Fruit fly (Drosophila melanogaster): ENCODE measurements around the gene Neos.

Neos gene

dm6 chr3L:7249167-7249566, 7.7 kb downstream of the Neos start, which contains the start of gene Cdc27 (continued):
- 0 out of 2 replicates have a peak, but pooled peaks have one; percentile 12 for TF ChIP-seq CG15336 (GFP tag; IDR thresholded peaks at IDR 0.05)
- TF ChIP-seq acj6 (GFP tag; optimal IDR thresholded peaks at IDR 0.05), result no peak
- peak; percentile 41 for TF ChIP-seq CG3032 (tag; optimal IDR thresholded peaks at IDR 0.05)
- no peak for TF ChIP-seq eg (GFP tag; IDR thresholded peaks at IDR 0.05)
- peak; percentile 15 for TF ChIP-seq fkh (GFP tag; optimal IDR thresholded peaks at IDR 0.05)
- TF ChIP-seq net (GFP tag; optimal IDR thresholded peaks at IDR 0.05), result no peak
- peak; percentile 29 for TF ChIP-seq cyc (GFP tag; optimal IDR thresholded peaks at IDR 0.05)
- TF ChIP-seq Hr38 (GFP tag; optimal IDR thresholded peaks at IDR 0.05), result no peak
- no peak for TF ChIP-seq svp (GFP tag)
- no peak for TF ChIP-seq CG10669 (GFP tag; optimal IDR thresholded peaks at IDR 0.05)
- TF ChIP-seq Blimp-1 (GFP tag; optimal IDR thresholded peaks at IDR 0.05), result no peak
- TF ChIP-seq pdm3 (GFP tag; optimal IDR thresholded peaks at IDR 0.05), result peak; percentile 12
- TF ChIP-seq Gug (GFP tag; IDR thresholded peaks at IDR 0.05), result no peak

DNA sequence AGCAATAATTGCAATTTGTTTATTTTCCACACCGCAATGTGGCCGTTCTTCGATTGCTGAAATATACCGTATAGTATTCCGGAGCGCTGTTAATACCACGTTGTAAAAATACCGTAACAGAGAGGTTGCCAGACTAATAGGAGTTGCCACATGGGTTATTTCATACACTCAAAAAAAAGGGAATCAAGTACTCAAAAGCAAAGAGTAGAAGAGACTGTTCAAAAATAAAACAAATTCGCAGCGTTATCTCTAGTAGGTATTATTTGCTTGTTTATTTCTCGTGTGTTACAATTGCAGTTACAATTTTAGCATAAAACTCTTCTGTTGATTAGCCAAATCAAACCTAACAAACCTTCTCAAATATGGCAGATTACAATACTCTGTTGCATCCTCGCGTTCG, 9.0 kb downstream of the Neos start, which contains the start of gene MED4:
TSS of gene MED4 (minus strand) at position 59 of the 400 bp plus-strand sequence.
- TF ChIP-seq Blimp-1 (GFP tag; optimal IDR thresholded peaks at IDR 0.05) (no peak), CG8319 (GFP tag; optimal IDR thresholded peaks at IDR 0.05) (no peak), CG10631 (GFP tag; optimal IDR thresholded peaks at IDR 0.05) (peak; percentile 76), Lpt (GFP tag; optimal IDR thresholded peaks at IDR 0.05) (peak; percentile 71), CG11902 (GFP tag; optimal IDR thresholded peaks at IDR 0.05) (peak; percentile 60), CG10669 (GFP tag; optimal IDR thresholded peaks at IDR 0.05) (peak; percentile 66), dsx (GFP tag; optimal IDR thresholded peaks at IDR 0.05; ENCODE audit: poor library complexity, severe bottlenecking) (peak; percentile 69), Hr39 (GFP tag; optimal IDR thresholded peaks at IDR 0.05) (peak; percentile 83), cyc (GFP tag; optimal IDR thresholded peaks at IDR 0.05) (peak; percentile 82), CG15336 (GFP tag; IDR thresholded peaks at IDR 0.05) (peak; percentile 83), fkh (GFP tag; optimal IDR thresholded peaks at IDR 0.05) (peak; percentile 78), esn (GFP tag; optimal IDR thresholded peaks at IDR 0.05) (peak; percentile 83), fd59A (GFP tag; optimal IDR thresholded peaks at IDR 0.05) (peak; percentile 42), Ets96B (tag; optimal IDR thresholded peaks at IDR 0.05) (peak; percentile 65), CG1621 (tag; optimal IDR thresholded peaks at IDR 0.05) (peak; percentile 68), spab (GFP tag; optimal IDR thresholded peaks at IDR 0.05) (no peak), CG8632 (GFP tag; optimal IDR thresholded peaks at IDR 0.05) (peak; percentile 49), CG16779 (tag; optimal IDR thresholded peaks at IDR 0.05) (no peak), Gug (GFP tag; IDR thresholded peaks at IDR 0.05) (peak; percentile 63), net (GFP tag; optimal IDR thresholded peaks at IDR 0.05) (peak; percentile 80), CG6163 (GFP tag; IDR thresholded peaks at IDR 0.05) (peak; percentile 83), Sox15 (GFP tag; optimal IDR thresholded peaks at IDR 0.05) (peak; percentile 72), CG9139 (GFP tag; optimal IDR thresholded peaks at IDR 0.05) (no peak), fd85E (GFP tag; optimal IDR thresholded peaks at IDR 0.05) (no peak), Met (GFP tag; optimal IDR thresholded peaks at IDR 0.05) (peak; percentile 77), CG7368 (GFP tag; optimal IDR thresholded peaks at IDR 0.05) (peak; percentile 75), CG3919 (GFP tag; optimal IDR thresholded peaks at IDR 0.05) (peak; percentile 84), CG6276 (GFP tag; optimal IDR thresholded peaks at IDR 0.05) (no peak), Eip93F (GFP tag; optimal IDR thresholded peaks at IDR 0.05) (no peak), lz (GFP tag; optimal IDR thresholded peaks at IDR 0.05) (peak; percentile 83), dac (GFP tag; optimal IDR thresholded peaks at IDR 0.05) (peak; percentile 74), CG11294 (GFP tag; IDR thresholded peaks at IDR 0.05) (peak; percentile 72), CG32006 (GFP tag; optimal IDR thresholded peaks at IDR 0.05) (peak; percentile 73), eg (GFP tag; IDR thresholded peaks at IDR 0.05) (peak; percentile 91), achi (GFP tag; optimal IDR thresholded peaks at IDR 0.05) (peak; percentile 75), salr (GFP tag; optimal IDR thresholded peaks at IDR 0.05) (peak in 1 of 2 experiments; percentile 51), Hr38 (GFP tag; optimal IDR thresholded peaks at IDR 0.05) (no peak), CG11762 (GFP tag; optimal IDR thresholded peaks at IDR 0.05; ENCODE audit: insufficient read depth) (peak; percentile 68), CG6808 (GFP tag; optimal IDR thresholded peaks at IDR 0.05) (no peak), Eip78C (GFP tag) (peak; percentile 89), pdm3 (GFP tag; optimal IDR thresholded peaks at IDR 0.05) (peak; percentile 83), Sox102F (GFP tag; optimal IDR thresholded peaks at IDR 0.05) (no peak), OdsH (GFP tag; optimal IDR thresholded peaks at IDR 0.05) (peak; percentile 75), topi (GFP tag; optimal IDR thresholded peaks at IDR 0.05) (peak; percentile 71), CG34406 (GFP tag; optimal IDR thresholded peaks at IDR 0.05) (peak; percentile 65), vri (GFP tag; optimal IDR thresholded peaks at IDR 0.05) (no peak)

Measured in whole organism, prepupa.